Fruit fly (Drosophila melanogaster) S2 (cell line): ENCODE data around the gene CG12589.

Source experiments
- CG8478 ChIP-seq: fragments of >200 bp; optimal IDR thresholded peaks from 2 replicates; lab custom pipeline; 2018
- CTCF ChIP-seq, 2 experiments: fragments of >200 bp; optimal IDR thresholded peaks; 2 replicates each; lab custom pipeline; 2018

- TF ChIP-seq CTCF (optimal IDR thresholded peaks at IDR 0.05; lab: Kevin White, UChicago) (no peak), CG8478 (lab: Kevin White, UChicago) (no peak)
Measured at dm6 chr3R:5159312-5159711, 20.5 kb upstream of the CG12589 start, which contains the start of gene CG12590.
